Worm (Caenorhabditis elegans) whole organism, young adult: ENCODE data around the gene vps-50.
A peak's percentile ranks its signal among the peaks of the same experiment; 100 is the strongest.

ENCODE experiments used
- B0019.2 ChIP-seq: fragments of 200-800 bp; sonication (Bioruptor generic); conservative IDR thresholded peaks from 2 replicates; pipeline ENCODE4 v1.3.6; 2022; ENCODE audit warnings: missing genetic modification reagents, missing genetic modification characterization, missing compliant biosample characterization
- B0035.1 ChIP-seq: sonication (generic microtip); optimal IDR thresholded peaks from 2 replicates; lab custom pipeline; 2016; ENCODE audit warnings: missing genetic modification characterization, mild to moderate bottlenecking, missing compliant biosample characterization, missing genotype, missing genetic modification reagents
- C17E4.6 ChIP-seq: fragments of 200-800 bp; sonication (Bioruptor generic); IDR thresholded peaks from 2 replicates; pipeline ENCODE4 v1.3.6; 2022; ENCODE audit warnings: missing genetic modification reagents, missing genetic modification characterization, missing compliant biosample characterization
- K12H6.12 ChIP-seq: fragments of 200-800 bp; sonication (Bioruptor generic); optimal IDR thresholded peaks from 2 replicates; lab custom pipeline; 2018; ENCODE audit warnings: mild to moderate bottlenecking, missing genetic modification characterization, missing compliant biosample characterization
- T26A5.8 ChIP-seq: sonication (generic microtip); optimal IDR thresholded peaks from 2 replicates; lab custom pipeline; 2016; ENCODE audit warnings: missing genetic modification characterization, missing compliant biosample characterization
- Y53F4B.3 ChIP-seq: fragments of 200-800 bp; sonication (Bioruptor generic); IDR thresholded peaks from 2 replicates; pipeline ENCODE4 v1.3.6; 2022; ENCODE audit warnings: missing genetic modification reagents, missing genetic modification characterization, missing compliant biosample characterization
- Y95B8A.8 ChIP-seq: fragments of 200-800 bp; sonication (Bioruptor generic); IDR thresholded peaks from 2 replicates; pipeline ENCODE4 v1.3.6; 2022; ENCODE audit warnings: missing genetic modification reagents, missing genetic modification characterization, missing compliant biosample characterization
- akir-1 ChIP-seq: fragments of 200-800 bp; sonication (Bioruptor generic); optimal IDR thresholded peaks from 2 replicates; lab custom pipeline; 2018; ENCODE audit warnings: mild to moderate bottlenecking, missing genetic modification characterization, moderate library complexity, missing compliant biosample characterization
- aptf-3 ChIP-seq: fragments of 200-800 bp; sonication (Bioruptor generic); IDR thresholded peaks from 2 replicates; pipeline ENCODE4 v1.3.6; 2022; ENCODE audit warnings: missing genetic modification characterization, missing compliant biosample characterization
- attf-3 ChIP-seq: fragments of 200-800 bp; sonication (Bioruptor generic); conservative IDR thresholded peaks from 2 replicates; pipeline ENCODE4 v1.3.6; 2022; ENCODE audit warnings: missing genetic modification reagents, missing genetic modification characterization, missing compliant biosample characterization
- attf-5 ChIP-seq: fragments of 200-800 bp; sonication (Bioruptor generic); optimal IDR thresholded peaks from 2 replicates; lab custom pipeline; 2018; ENCODE audit warnings: mild to moderate bottlenecking, missing genetic modification characterization, missing compliant biosample characterization
- attf-6 ChIP-seq: fragments of 200-800 bp; sonication (Bioruptor generic); IDR thresholded peaks from 2 replicates; pipeline ENCODE4 v1.3.6; 2022; ENCODE audit warnings: missing genetic modification reagents, missing genetic modification characterization, missing compliant biosample characterization
- bed-1 ChIP-seq: fragments of 200-800 bp; sonication (Bioruptor generic); IDR thresholded peaks from 2 replicates; pipeline ENCODE4 v1.3.6; 2022; ENCODE audit warnings: missing genetic modification reagents, missing genetic modification characterization, missing compliant biosample characterization
- ccch-3 ChIP-seq: fragments of 200-800 bp; sonication (Bioruptor generic); optimal IDR thresholded peaks from 2 replicates; lab custom pipeline; 2018; ENCODE audit warnings: mild to moderate bottlenecking, missing genetic modification characterization, missing compliant biosample characterization
- ceh-79 ChIP-seq: sonication (generic microtip); optimal IDR thresholded peaks from 2 replicates; lab custom pipeline; 2017; ENCODE audit warnings: mild to moderate bottlenecking, missing genetic modification characterization, missing compliant biosample characterization
- die-1 ChIP-seq: sonication (generic microtip); optimal IDR thresholded peaks from 2 replicates; lab custom pipeline; 2016; ENCODE audit warnings: missing genotype, mild to moderate bottlenecking, missing genetic modification characterization, missing compliant biosample characterization
- dpl-1 ChIP-seq: fragments of 150-350 bp; optimal IDR thresholded peaks from 2 replicates; lab custom pipeline; 2014; ENCODE audit warnings: missing biosample characterization, missing genetic modification reagents, missing genetic modification characterization
- efl-1 ChIP-seq: fragments of 150-350 bp; optimal IDR thresholded peaks from 2 replicates; lab custom pipeline; 2014; ENCODE audit warnings: missing biosample characterization, missing genetic modification reagents, missing genetic modification characterization
- ekl-4 ChIP-seq: fragments of 200-800 bp; sonication (Bioruptor generic); IDR thresholded peaks from 2 replicates; pipeline ENCODE4 v1.3.6; 2022; ENCODE audit warnings: missing genetic modification reagents, missing genetic modification characterization, missing compliant biosample characterization
- fkh-3 ChIP-seq: sonication (generic microtip); optimal IDR thresholded peaks from 2 replicates; lab custom pipeline; 2016; ENCODE audit warnings: mild to moderate bottlenecking, missing genetic modification characterization, missing compliant biosample characterization
- hlh-26 ChIP-seq: fragments of 200-800 bp; sonication (Bioruptor generic); conservative IDR thresholded peaks from 2 replicates; pipeline ENCODE4 v1.3.6; 2022; ENCODE audit warnings: missing genetic modification reagents, missing genetic modification characterization, missing compliant biosample characterization
- hmg-1.2 ChIP-seq: fragments of 200-800 bp; sonication (Bioruptor generic); IDR thresholded peaks from 2 replicates; pipeline ENCODE4 v1.3.6; 2022; ENCODE audit warnings: missing genetic modification reagents, missing genetic modification characterization, missing compliant biosample characterization
- let-526 ChIP-seq: fragments of 200-800 bp; sonication (Bioruptor generic); IDR thresholded peaks from 2 replicates; pipeline ENCODE4 v1.3.6; 2022; ENCODE audit warnings: missing genetic modification reagents, missing genetic modification characterization, missing compliant biosample characterization
- let-607 ChIP-seq, 2 experiments: fragments of 200-800 bp in 1 of 2; sonication (Bioruptor generic) in 1 of 2; sonication (generic microtip) in 1 of 2; optimal IDR thresholded peaks; 2 replicates each; lab custom pipeline; 2016 to 2018; ENCODE audit warnings: mild to moderate bottlenecking in 2 of 2, missing compliant biosample characterization in 2 of 2, missing genetic modification characterization in 2 of 2, moderate library complexity in 2 of 2, missing genotype in 1 of 2
- lin-26 ChIP-seq: fragments of 200-800 bp; sonication (Bioruptor generic); IDR thresholded peaks from 2 replicates; pipeline ENCODE4 v1.3.6; 2022; ENCODE audit warnings: missing genetic modification reagents, missing genetic modification characterization, missing compliant biosample characterization
- lin-35 ChIP-seq, 3 experiments: fragments of 150-350 bp in 2 of 3; sonication (generic microtip) in 1 of 3; optimal IDR thresholded peaks; 2 replicates each; lab custom pipeline; 2014 to 2018; ENCODE audit warnings: missing biosample characterization in 3 of 3, missing genetic modification characterization in 3 of 3, missing genetic modification reagents in 3 of 3
- madf-10 ChIP-seq: sonication (generic microtip); optimal IDR thresholded peaks from 2 replicates; lab custom pipeline; 2016; ENCODE audit warnings: mild to moderate bottlenecking, missing genetic modification characterization, missing compliant biosample characterization
- madf-8 ChIP-seq: fragments of 200-800 bp; sonication (Bioruptor generic); conservative IDR thresholded peaks from 2 replicates; pipeline ENCODE4 v1.3.6; 2022; ENCODE audit warnings: missing genetic modification reagents, missing genetic modification characterization, missing compliant biosample characterization
- nfya-2 ChIP-seq: fragments of 200-800 bp; sonication (Bioruptor generic); IDR thresholded peaks from 2 replicates; pipeline ENCODE4 v1.3.6; 2022; ENCODE audit warnings: missing genetic modification reagents, missing genetic modification characterization, missing compliant biosample characterization
- nhr-120 ChIP-seq: fragments of 200-800 bp; sonication (Bioruptor generic); IDR thresholded peaks from 2 replicates; pipeline ENCODE4 v1.3.6; 2022; ENCODE audit warnings: missing genetic modification characterization, missing compliant biosample characterization
- nhr-179 ChIP-seq: sonication (generic microtip); optimal IDR thresholded peaks from 2 replicates; lab custom pipeline; 2016; ENCODE audit warnings: mild to moderate bottlenecking, missing genetic modification characterization, missing compliant biosample characterization
- nhr-80 ChIP-seq: sonication (generic microtip); optimal IDR thresholded peaks from 2 replicates; lab custom pipeline; 2016; ENCODE audit warnings: missing genetic modification characterization, missing compliant biosample characterization
- pbrm-1 ChIP-seq: fragments of 200-800 bp; sonication (Bioruptor generic); IDR thresholded peaks from 2 replicates; pipeline ENCODE4 v1.3.6; 2022; ENCODE audit warnings: missing genetic modification reagents, missing genetic modification characterization, missing compliant biosample characterization
- rec-8 ChIP-seq, 2 experiments: sonication (generic microtip); optimal IDR thresholded peaks; 2 replicates each; lab custom pipeline; 2016; ENCODE audit warnings: mild to moderate bottlenecking in 2 of 2, missing genetic modification characterization in 2 of 2, missing genetic modification reagents in 2 of 2, missing genotype in 2 of 2, missing biosample characterization in 1 of 2, missing compliant biosample characterization in 1 of 2, moderate library complexity in 1 of 2
- rpc-1 ChIP-seq, 2 experiments: fragments of 150-350 bp in 1 of 2; sonication (generic microtip) in 1 of 2; optimal IDR thresholded peaks; 2 replicates each; lab custom pipeline; 2014 to 2018; ENCODE audit warnings: missing biosample characterization in 1 of 2, missing genetic modification characterization in 1 of 2, missing genetic modification reagents in 1 of 2, missing genotype in 1 of 2
- sdz-38 ChIP-seq: sonication (generic microtip); optimal IDR thresholded peaks from 2 replicates; lab custom pipeline; 2016; ENCODE audit warnings: missing genotype, missing genetic modification characterization, missing compliant biosample characterization
- sea-2 ChIP-seq: fragments of 200-800 bp; sonication (Bioruptor generic); IDR thresholded peaks from 2 replicates; pipeline ENCODE4 v1.3.6; 2022; ENCODE audit warnings: missing genetic modification characterization, missing compliant biosample characterization
- snpc-4 ChIP-seq, 5 experiments: fragments of 150-350 bp in 1 of 5; sonication (generic microtip) in 4 of 5; optimal IDR thresholded peaks; 2 replicates each; lab custom pipeline; 2014 to 2018; ENCODE audit warnings: missing genetic modification characterization in 5 of 5, missing biosample characterization in 3 of 5, antibody characterized with exemption in 2 of 5, mild to moderate bottlenecking in 2 of 5, missing compliant biosample characterization in 2 of 5, missing genotype in 2 of 5, moderate library complexity in 2 of 5, missing genetic modification reagents in 1 of 5
- tbp1 ChIP-seq: fragments of 200-800 bp; sonication (Bioruptor generic); optimal IDR thresholded peaks from 2 replicates; lab custom pipeline; 2018; ENCODE audit warnings: mild to moderate bottlenecking, missing genetic modification characterization, missing compliant biosample characterization
- unc-130 ChIP-seq: sonication (generic microtip); optimal IDR thresholded peaks from 2 replicates; lab custom pipeline; 2016; ENCODE audit warnings: missing genetic modification reagents, missing genetic modification characterization, missing compliant biosample characterization
- ztf-18 ChIP-seq: sonication (generic microtip); optimal IDR thresholded peaks from 2 replicates; lab custom pipeline; 2016; ENCODE audit warnings: missing genotype, mild to moderate bottlenecking, missing genetic modification characterization, missing compliant biosample characterization
- ztf-6 ChIP-seq: fragments of 200-800 bp; sonication (Bioruptor generic); IDR thresholded peaks from 2 replicates; pipeline ENCODE4 v1.3.6; 2022; ENCODE audit warnings: missing genetic modification reagents, missing genetic modification characterization, missing compliant biosample characterization

Gene vps-50

DNA sequence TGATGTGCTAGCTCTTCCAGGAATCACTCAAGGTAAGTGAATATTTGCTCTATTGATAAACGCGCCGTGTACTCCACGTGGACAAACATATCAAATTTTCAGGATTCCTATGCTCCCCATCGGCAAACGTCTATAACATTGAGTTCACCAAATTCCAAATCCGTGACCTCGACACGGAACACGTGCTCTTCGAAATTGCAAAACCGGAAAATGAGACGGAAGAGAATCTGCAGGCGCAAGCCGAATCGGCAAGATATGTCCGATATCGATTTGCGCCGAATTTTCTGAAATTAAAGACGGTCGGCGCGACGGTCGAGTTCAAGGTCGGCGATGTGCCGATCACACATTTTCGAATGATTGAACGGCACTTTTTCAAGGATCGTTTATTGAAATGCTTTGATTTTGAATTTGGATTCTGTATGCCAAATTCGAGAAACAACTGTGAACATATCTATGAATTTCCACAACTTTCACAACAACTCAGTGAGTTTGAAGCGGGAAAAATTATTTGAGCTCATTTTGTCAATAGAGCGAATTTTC lies 38.8 kb downstream of the vps-50 start:
- TF ChIP-seq fkh-3, result no peak
- no peak for TF ChIP-seq B0019.2
- TF ChIP-seq T26A5.8 (tag; lab: Kevin White, UChicago), result no peak
- no peak for TF ChIP-seq ztf-18 (tag; lab: Kevin White, UChicago)
- TF ChIP-seq B0035.1 (tag; lab: Kevin White, UChicago), result no peak
- no peak for TF ChIP-seq snpc-4 (GFP tag; optimal IDR thresholded peaks at IDR 0.05; lab: Kevin White, UChicago)
- TF ChIP-seq snpc-4 (tag; optimal IDR thresholded peaks at IDR 0.05; lab: Kevin White, UChicago), result no peak
- TF ChIP-seq rec-8 (tag; optimal IDR thresholded peaks at IDR 0.05; lab: Kevin White, UChicago), result no peak
- peak; percentile 94 for TF ChIP-seq dpl-1
- TF ChIP-seq akir-1, result no peak
- TF ChIP-seq lin-35 (GFP tag; optimal IDR thresholded peaks at IDR 0.05; lab: Kevin White, UChicago), result peak in 1 of 3 experiments; percentile 70
- no peak for TF ChIP-seq madf-10
- no peak for TF ChIP-seq nhr-120 (GFP tag; lab: Robert Waterston, UW)
- TF ChIP-seq Y95B8A.8, result no peak
- TF ChIP-seq hlh-26 (GFP tag; lab: Robert Waterston, UW), result no peak
- TF ChIP-seq sea-2 (GFP tag; lab: Robert Waterston, UW), result no peak
- no peak for TF ChIP-seq hmg-1.2 (GFP tag; lab: Robert Waterston, UW)
- no peak for TF ChIP-seq sdz-38 (tag; lab: Kevin White, UChicago)
- TF ChIP-seq efl-1, result peak; percentile 62
- TF ChIP-seq let-526 (GFP tag; lab: Robert Waterston, UW), result no peak

ce11 chrIII:10908543-10908942 lies 39.5 kb downstream of the vps-50 start:
- TF ChIP-seq Y53F4B.3 (no peak), lin-35 (GFP tag; optimal IDR thresholded peaks at IDR 0.05; lab: Kevin White, UChicago) (peak in 1 of 3 experiments; percentile 11), aptf-3 (GFP tag; lab: Robert Waterston, UW) (no peak), rec-8 (tag; optimal IDR thresholded peaks at IDR 0.05; lab: Kevin White, UChicago) (no peak), attf-3 (GFP tag; lab: Robert Waterston, UW) (no peak), nfya-2 (GFP tag; lab: Robert Waterston, UW) (no peak), die-1 (no peak), C17E4.6 (no peak), lin-26 (GFP tag; lab: Robert Waterston, UW) (no peak), ccch-3 (GFP tag; lab: Kevin White, UChicago) (no peak), B0035.1 (tag; lab: Kevin White, UChicago) (no peak), dpl-1 (peak; percentile 82), tbp1 (GFP tag; lab: Kevin White, UChicago) (no peak)

DNA sequence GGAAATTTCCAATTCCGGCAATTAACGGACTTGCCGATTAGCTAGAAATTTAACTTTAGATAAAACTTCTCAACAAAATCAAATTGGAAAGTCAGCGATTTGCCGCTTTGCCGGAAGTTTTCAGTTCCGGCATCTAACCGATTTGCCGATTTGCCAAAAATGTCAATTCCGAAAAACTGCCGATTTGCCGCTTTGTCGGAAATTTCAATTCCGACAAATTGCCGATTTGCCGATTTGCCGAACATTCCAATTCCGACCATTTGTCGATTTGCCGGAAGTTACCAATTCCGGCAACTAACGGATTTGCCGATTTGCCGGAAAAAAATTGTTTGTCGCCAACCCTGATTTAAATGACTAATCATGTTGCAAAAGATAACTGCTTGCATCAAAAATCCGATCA lies 40.2 kb downstream of the vps-50 start:
- TF ChIP-seq dpl-1, result peak; percentile 35
- TF ChIP-seq Y53F4B.3, result no peak

ce11 chrIII:10911160-10911559 lies 42.2 kb downstream of the vps-50 start, which contains the start of gene cut-6:
TSS of gene cut-6 (plus strand) at chrIII:10911460.
- TF ChIP-seq let-607 (tag; optimal IDR thresholded peaks at IDR 0.05; lab: Kevin White, UChicago) (no peak), unc-130 (GFP tag; lab: Kevin White, UChicago) (no peak)

DNA sequence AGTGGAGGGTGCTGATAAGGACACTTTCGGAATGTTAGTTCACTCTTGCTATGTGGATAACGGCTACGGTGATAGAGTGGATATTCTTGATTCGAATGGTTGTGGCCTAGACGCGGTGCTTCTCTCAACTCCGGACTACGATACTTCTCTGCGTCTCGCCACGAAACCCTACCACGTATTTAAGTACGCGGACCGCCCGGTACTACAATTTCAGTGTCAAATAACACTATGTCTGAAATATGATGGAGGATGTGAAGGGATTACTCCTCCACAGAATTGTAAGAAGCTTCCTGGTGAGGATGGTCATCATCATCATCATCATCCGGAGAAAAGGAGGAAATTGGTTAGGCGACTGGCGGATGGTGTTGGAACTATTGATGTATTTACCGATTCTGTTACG lies 46.0 kb downstream of the vps-50 start:
- TF ChIP-seq B0035.1 (tag; lab: Kevin White, UChicago) (no peak), nhr-179 (tag; lab: Kevin White, UChicago) (no peak), unc-130 (GFP tag; lab: Kevin White, UChicago) (no peak), K12H6.12 (tag; lab: Kevin White, UChicago) (no peak), ceh-79 (tag; lab: Kevin White, UChicago) (no peak), attf-5 (GFP tag; lab: Kevin White, UChicago) (no peak), nhr-80 (no peak), aptf-3 (GFP tag; lab: Robert Waterston, UW) (no peak), bed-1 (GFP tag; lab: Robert Waterston, UW) (no peak), rpc-1 (optimal IDR thresholded peaks at IDR 0.05; lab: Kevin White, UChicago) (no peak), rpc-1 (tag; optimal IDR thresholded peaks at IDR 0.05; lab: Kevin White, UChicago) (no peak), ztf-6 (GFP tag; lab: Robert Waterston, UW) (no peak), pbrm-1 (GFP tag; lab: Robert Waterston, UW) (no peak), madf-8 (GFP tag; lab: Robert Waterston, UW) (no peak), ekl-4 (no peak), attf-6 (GFP tag; lab: Robert Waterston, UW) (no peak)
